Worm (Caenorhabditis elegans) whole organism, late embryonic: Measurements from ENCODE around the gene srx-62.

Experiments
- F13H6.1 ChIP-seq: sonication (generic microtip); optimal IDR thresholded peaks from 2 replicates; lab custom pipeline; 2016; ENCODE audit warnings: missing genetic modification characterization, missing compliant biosample characterization
- ama-1 ChIP-seq: fragments of 150-350 bp; optimal IDR thresholded peaks from 2 replicates; lab custom pipeline; 2014
- hlh-6 ChIP-seq: sonication (generic microtip); optimal IDR thresholded peaks from 2 replicates; lab custom pipeline; 2016; ENCODE audit warnings: missing genotype, missing genetic modification characterization, missing compliant biosample characterization
- odd-2 ChIP-seq: sonication (generic microtip); optimal IDR thresholded peaks from 2 replicates; lab custom pipeline; 2017; ENCODE audit warnings: antibody characterized with exemption, mild to moderate bottlenecking, missing genetic modification characterization, missing compliant biosample characterization
- ztf-16 ChIP-seq: sonication (generic microtip); optimal IDR thresholded peaks from 2 replicates; lab custom pipeline; 2017; ENCODE audit warnings: missing genetic modification characterization, missing compliant biosample characterization

Gene srx-62

ce11 chrV:3945053-3945452 is 50.7 kb downstream of the srx-62 start, which contains the start of gene cyp-35B3:
Gene cyp-35B3 (plus strand): TSS chrV:3945353.
- no peak for TF ChIP-seq odd-2 (tag; lab: Kevin White, UChicago)
- no peak for TF ChIP-seq F13H6.1 (tag; lab: Kevin White, UChicago)
- no peak for TF ChIP-seq ama-1 (lab: Kevin White, UChicago)
- TF ChIP-seq hlh-6 (tag; lab: Kevin White, UChicago): no peak
- no peak for TF ChIP-seq ztf-16
- TF ChIP-seq, all 69 proteins: peak for 0
